Worm (Caenorhabditis elegans) whole organism, early embryonic: ENCODE results near the gene sdz-15.

Experiments used
- ceh-36 ChIP-seq: sonication (generic microtip); optimal IDR thresholded peaks from 2 replicates; lab custom pipeline; 2016; ENCODE audit warnings: missing genetic modification characterization, inconsistent platforms, missing compliant biosample characterization
- sea-1 ChIP-seq: fragments of 200-800 bp; sonication (Bioruptor generic); conservative IDR thresholded peaks from 2 replicates; pipeline ENCODE4 v1.3.6; 2022; ENCODE audit warnings: missing genetic modification characterization, missing compliant biosample characterization
- tbx-11 ChIP-seq: fragments of 200-800 bp; sonication (Bioruptor generic); IDR thresholded peaks from 2 replicates; pipeline ENCODE4 v1.3.6; 2022; ENCODE audit warnings: missing genetic modification characterization, missing compliant biosample characterization

DNA sequence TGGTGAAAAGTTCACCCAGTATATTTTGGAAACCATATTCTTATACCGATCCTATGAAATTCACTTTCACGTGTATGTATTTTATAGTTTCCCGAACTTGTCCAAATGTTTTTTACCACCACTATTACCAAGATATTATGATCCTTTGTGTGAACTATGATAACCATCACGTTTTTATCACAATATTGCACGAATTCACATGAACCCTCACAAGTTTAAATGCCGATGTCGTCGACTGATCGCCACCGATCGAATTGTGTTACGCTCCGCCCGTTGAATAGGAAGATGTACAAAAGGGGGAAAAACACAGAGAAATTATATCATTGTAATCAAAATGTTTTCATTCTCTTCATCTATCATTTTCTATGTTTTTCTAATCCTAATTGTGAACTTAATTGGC is 10.1 kb downstream of the sdz-15 start:
- TF ChIP-seq ceh-36 (tag; lab: Kevin White, UChicago) = no peak
- no peak for TF ChIP-seq tbx-11 (GFP tag; lab: Robert Waterston, UW)
- no peak for TF ChIP-seq sea-1
